Worm (Caenorhabditis elegans): ENCODE measurements around the gene Y41E3.13.

DNA sequence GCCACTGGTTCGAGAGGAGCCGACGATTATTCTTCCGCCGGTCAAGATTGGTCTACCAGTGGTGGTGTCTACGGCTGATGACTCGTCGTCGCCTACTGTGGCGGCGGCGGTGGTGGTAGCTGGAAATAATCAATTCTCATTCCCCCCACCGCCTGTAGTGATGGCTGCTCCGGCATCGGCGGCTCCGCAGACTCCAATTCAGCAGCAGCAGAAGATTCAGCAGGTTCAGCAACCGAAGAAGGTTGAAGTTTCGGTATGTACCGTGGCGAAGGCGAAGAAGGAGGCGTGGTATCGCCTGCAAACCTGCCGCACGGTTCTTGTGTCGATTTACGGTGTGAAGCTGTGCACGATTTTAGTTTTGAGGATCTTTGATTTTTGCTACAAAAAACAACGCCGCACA is 11.9 kb upstream of the Y41E3.13 start:
- TF ChIP-seq ama-1 (optimal IDR thresholded peaks at IDR 0.05) (no peak), ahr-1 (tag; optimal IDR thresholded peaks at IDR 0.05) (no peak), pqm-1 (tag; optimal IDR thresholded peaks at IDR 0.05) (no peak), pha-4 (tag; optimal IDR thresholded peaks at IDR 0.05) (no peak), nfya-1 (tag; optimal IDR thresholded peaks at IDR 0.05) (no peak), lin-11 (tag; optimal IDR thresholded peaks at IDR 0.05) (no peak), nhr-11 (tag; optimal IDR thresholded peaks at IDR 0.05) (no peak), lim-6 (tag; optimal IDR thresholded peaks at IDR 0.05) (no peak), C08G9.2 (tag; optimal IDR thresholded peaks at IDR 0.05) (no peak), ceh-30 (tag; optimal IDR thresholded peaks at IDR 0.05) (no peak), elt-2 (tag; optimal IDR thresholded peaks at IDR 0.05) (no peak)
